Fruit fly (Drosophila melanogaster) whole organism, prepupa: Measurements from ENCODE around the gene CG8851.

Experiments used
- Blimp-1 ChIP-seq: fragments of 200-800 bp; sonication (Bioruptor generic); optimal IDR thresholded peaks from 3 replicates; lab custom pipeline; 2017; ENCODE audit warnings: missing biosample characterization, missing genetic modification characterization, mild to moderate bottlenecking, moderate library complexity, missing genetic modification reagents
- CG10631 ChIP-seq: fragments of 200-800 bp; sonication (Bioruptor generic); optimal IDR thresholded peaks from 2 replicates; lab custom pipeline; 2016; ENCODE audit warnings: missing biosample characterization, missing genetic modification characterization
- CG11294 ChIP-seq: fragments of 200-800 bp; sonication (Bioruptor generic); IDR thresholded peaks from 2 replicates; pipeline ENCODE4 v1.3.6; 2022; ENCODE audit warnings: missing biosample characterization, missing genetic modification characterization
- CG15336 ChIP-seq: fragments of 200-800 bp; sonication (Bioruptor generic); IDR thresholded peaks from 2 replicates; pipeline ENCODE4 v1.3.6; 2022; ENCODE audit warnings: missing biosample characterization, missing genetic modification characterization
- CG16779 ChIP-seq: fragments of 200-800 bp; sonication (Bioruptor generic); optimal IDR thresholded peaks from 3 replicates; lab custom pipeline; 2017; ENCODE audit warnings: missing biosample characterization, mild to moderate bottlenecking, missing genetic modification characterization
- CG3032 ChIP-seq: fragments of 200-800 bp; optimal IDR thresholded peaks from 2 replicates; lab custom pipeline; 2019; ENCODE audit warnings: missing biosample characterization, mild to moderate bottlenecking, missing genetic modification characterization, moderate library complexity
- CG31627 ChIP-seq: fragments of 200-800 bp; sonication (Bioruptor generic); optimal IDR thresholded peaks from 3 replicates; lab custom pipeline; 2016; ENCODE audit warnings: missing biosample characterization, missing genetic modification characterization
- CG32006 ChIP-seq: fragments of 200-800 bp; sonication (Bioruptor generic); optimal IDR thresholded peaks from 3 replicates; lab custom pipeline; 2017; ENCODE audit warnings: missing biosample characterization, mild to moderate bottlenecking, missing genetic modification characterization
- CG3919 ChIP-seq: fragments of 200-800 bp; sonication (Bioruptor generic); optimal IDR thresholded peaks from 3 replicates; lab custom pipeline; 2016; ENCODE audit warnings: missing biosample characterization, missing genetic modification characterization
- CG4318 ChIP-seq: fragments of 200-800 bp; sonication (Bioruptor generic); optimal IDR thresholded peaks from 3 replicates; lab custom pipeline; 2017; ENCODE audit warnings: missing biosample characterization, mild to moderate bottlenecking, missing genetic modification characterization
- CG6276 ChIP-seq: fragments of 200-800 bp; sonication (Bioruptor generic); optimal IDR thresholded peaks from 2 replicates; lab custom pipeline; 2017; ENCODE audit warnings: missing biosample characterization, mild to moderate bottlenecking, missing genetic modification characterization
- CG6792 ChIP-seq: fragments of 200-800 bp; sonication (Bioruptor generic); optimal IDR thresholded peaks from 3 replicates; lab custom pipeline; 2016; ENCODE audit warnings: missing biosample characterization, missing genetic modification characterization
- CG8119 ChIP-seq: fragments of 200-800 bp; sonication (Bioruptor generic); IDR thresholded peaks from 3 replicates; pipeline ENCODE4 v1.3.6; 2022; ENCODE audit warnings: missing biosample characterization, missing genetic modification characterization
- CG8632 ChIP-seq: fragments of 200-800 bp; sonication (Bioruptor generic); optimal IDR thresholded peaks from 3 replicates; lab custom pipeline; 2016; ENCODE audit warnings: missing biosample characterization, missing genetic modification characterization
- Eip78C ChIP-seq: fragments of 200-800 bp; sonication (Bioruptor generic); peaks from one replicate; lab custom pipeline; 2016; ENCODE audit warnings: missing biosample characterization, missing genetic modification characterization
- Gug ChIP-seq: fragments of 200-800 bp; sonication (Bioruptor generic); IDR thresholded peaks from 2 replicates; pipeline ENCODE4 v1.3.6; 2022; ENCODE audit warnings: missing biosample characterization, missing genetic modification characterization
- Hr39 ChIP-seq: fragments of 200-800 bp; sonication (Bioruptor generic); optimal IDR thresholded peaks from 2 replicates; lab custom pipeline; 2016; ENCODE audit warnings: missing biosample characterization, missing genetic modification characterization
- Hr4 ChIP-seq: fragments of 200-800 bp; sonication (Bioruptor generic); optimal IDR thresholded peaks from 3 replicates; lab custom pipeline; 2016; ENCODE audit warnings: missing biosample characterization, missing genetic modification characterization
- OdsH ChIP-seq: fragments of 200-800 bp; sonication (Bioruptor generic); optimal IDR thresholded peaks from 3 replicates; lab custom pipeline; 2016; ENCODE audit warnings: missing biosample characterization, missing genetic modification characterization
- Smox ChIP-seq: fragments of 200-800 bp; sonication (Bioruptor generic); optimal IDR thresholded peaks from 3 replicates; lab custom pipeline; 2016; ENCODE audit warnings: missing biosample characterization, missing genetic modification characterization
- Sox102F ChIP-seq: fragments of 200-800 bp; sonication (Bioruptor generic); optimal IDR thresholded peaks from 2 replicates; lab custom pipeline; 2016; ENCODE audit warnings: missing biosample characterization, mild to moderate bottlenecking, missing genetic modification characterization
- Sox14 ChIP-seq: fragments of 200-800 bp; sonication (Bioruptor generic); optimal IDR thresholded peaks from 3 replicates; lab custom pipeline; 2016; ENCODE audit warnings: missing biosample characterization, missing genetic modification characterization
- achi ChIP-seq: fragments of 200-800 bp; sonication (Bioruptor generic); optimal IDR thresholded peaks from 3 replicates; lab custom pipeline; 2016; ENCODE audit warnings: missing biosample characterization, missing genetic modification characterization
- cyc ChIP-seq: fragments of 200-800 bp; sonication (Bioruptor generic); optimal IDR thresholded peaks from 3 replicates; lab custom pipeline; 2016; ENCODE audit warnings: missing biosample characterization, missing genetic modification characterization
- fd59A ChIP-seq: fragments of 200-800 bp; sonication (Bioruptor generic); optimal IDR thresholded peaks from 2 replicates; lab custom pipeline; 2017; ENCODE audit warnings: missing biosample characterization, mild to moderate bottlenecking, missing genetic modification characterization, missing genetic modification reagents
- fkh ChIP-seq: fragments of 200-800 bp; sonication (Bioruptor generic); optimal IDR thresholded peaks from 3 replicates; lab custom pipeline; 2017; ENCODE audit warnings: missing biosample characterization, mild to moderate bottlenecking, missing genetic modification characterization, moderate library complexity
- lz ChIP-seq: fragments of 200-800 bp; sonication (Bioruptor generic); optimal IDR thresholded peaks from 3 replicates; lab custom pipeline; 2016; ENCODE audit warnings: missing biosample characterization, missing genetic modification characterization
- net ChIP-seq: fragments of 200-800 bp; sonication (Bioruptor generic); optimal IDR thresholded peaks from 3 replicates; lab custom pipeline; 2016; ENCODE audit warnings: missing biosample characterization, missing genetic modification characterization
- pdm3 ChIP-seq: fragments of 200-800 bp; sonication (Bioruptor generic); optimal IDR thresholded peaks from 3 replicates; lab custom pipeline; 2016; ENCODE audit warnings: missing biosample characterization, missing genetic modification characterization
- salr ChIP-seq, 2 experiments: fragments of 200-800 bp; sonication (Bioruptor generic); optimal IDR thresholded peaks; 3 replicates each; lab custom pipeline; 2016 to 2018; ENCODE audit warnings: missing biosample characterization in 2 of 2, missing genetic modification characterization in 2 of 2, mild to moderate bottlenecking in 1 of 2
- ss ChIP-seq, 2 experiments: fragments of 200-800 bp; sonication (Bioruptor generic); optimal IDR thresholded peaks; 2 replicates in 1 of 2; 3 replicates in 1 of 2; lab custom pipeline; 2017 to 2018; ENCODE audit warnings: mild to moderate bottlenecking in 2 of 2, missing biosample characterization in 2 of 2, missing genetic modification characterization in 2 of 2, moderate library complexity in 1 of 2
- topi ChIP-seq: fragments of 200-800 bp; sonication (Bioruptor generic); optimal IDR thresholded peaks from 3 replicates; lab custom pipeline; 2016; ENCODE audit warnings: missing biosample characterization, missing genetic modification characterization

Gene CG8851

dm6 chr2L:3475948-3476347 lies 43.5 kb upstream of the CG8851 start:
- TF ChIP-seq fd59A (GFP tag; lab: Kevin White, UChicago) (no peak), fkh (GFP tag; lab: Kevin White, UChicago) (peak; percentile 49), topi (no peak), Eip78C (peak; percentile 68), CG15336 (0 out of 2 replicates have a peak, but pooled peaks have one; percentile 26)

DNA sequence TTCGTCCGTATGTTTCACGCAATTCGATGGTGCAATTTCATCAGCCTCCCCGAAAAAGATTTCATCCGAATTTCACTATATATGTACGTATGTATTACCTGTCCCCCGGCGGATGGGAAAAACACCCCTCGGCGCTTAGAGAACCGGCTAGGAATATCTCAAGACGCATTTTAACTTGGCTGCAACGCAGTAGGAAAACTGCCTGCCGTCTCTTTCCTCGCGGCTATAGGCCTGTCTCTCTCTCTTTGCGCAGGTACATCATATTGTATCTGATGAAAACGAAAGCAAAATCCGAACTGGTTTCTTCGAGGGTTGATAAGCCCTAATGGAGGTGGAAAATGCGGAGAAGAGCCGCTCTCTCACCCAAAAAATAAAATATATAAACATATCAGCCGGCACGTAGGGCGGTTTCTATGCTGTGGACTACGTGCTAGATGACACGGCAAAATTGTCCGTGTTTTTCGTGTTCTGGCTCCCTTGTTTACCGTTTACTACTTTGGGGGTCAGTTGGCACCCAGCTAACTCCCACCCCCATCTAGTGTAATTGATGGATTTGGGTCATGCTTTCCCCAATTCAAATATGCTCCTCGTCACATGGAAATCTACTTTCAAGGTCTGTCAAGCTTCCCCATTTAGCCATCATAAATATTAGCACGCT lies 42.9 kb upstream of the CG8851 start:
- TF ChIP-seq CG31627 (GFP tag; lab: Kevin White, UChicago) (no peak), CG6792 (GFP tag; lab: Kevin White, UChicago) (no peak), pdm3 (GFP tag; lab: Kevin White, UChicago) (no peak), Hr39 (GFP tag; lab: Kevin White, UChicago) (no peak), Smox (GFP tag; lab: Kevin White, UChicago) (no peak), Blimp-1 (GFP tag; lab: Kevin White, UChicago) (peak; percentile 70), Eip78C (peak; percentile 27), Sox14 (GFP tag; lab: Kevin White, UChicago) (no peak), CG8632 (no peak), CG16779 (tag; lab: Kevin White, UChicago) (no peak), Sox102F (no peak), salr (GFP tag; optimal IDR thresholded peaks at IDR 0.05; lab: Kevin White, UChicago) (no peak), CG11294 (GFP tag; lab: Robert Waterston, UW) (no peak), CG3032 (tag; lab: Kevin White, UChicago) (no peak), net (no peak), cyc (GFP tag; lab: Kevin White, UChicago) (no peak)

dm6 chr2L:3477057-3477755 lies 42.3 kb upstream of the CG8851 start:
- TF ChIP-seq Sox14 (GFP tag; lab: Kevin White, UChicago): peak; percentile 25
- peak; percentile 41 for TF ChIP-seq fkh (GFP tag; lab: Kevin White, UChicago)
- peak; percentile 18 for TF ChIP-seq CG3919 (GFP tag; lab: Kevin White, UChicago)
- no peak for TF ChIP-seq CG6792 (GFP tag; lab: Kevin White, UChicago)
- no peak for TF ChIP-seq cyc (GFP tag; lab: Kevin White, UChicago)
- TF ChIP-seq Hr4 (GFP tag; lab: Kevin White, UChicago): peak; percentile 61
- TF ChIP-seq Gug (GFP tag; lab: Robert Waterston, UW): no peak
- TF ChIP-seq net: peak; percentile 54
- peak; percentile 8 for TF ChIP-seq CG6276 (GFP tag; lab: Kevin White, UChicago)
- peak; percentile 84 for TF ChIP-seq Eip78C
- TF ChIP-seq ss (GFP tag; optimal IDR thresholded peaks at IDR 0.05; lab: Kevin White, UChicago): no peak
- peak; percentile 14 for TF ChIP-seq pdm3 (GFP tag; lab: Kevin White, UChicago)
- peak; percentile 3 for TF ChIP-seq CG10631 (GFP tag; lab: Kevin White, UChicago)
- TF ChIP-seq OdsH (GFP tag; lab: Kevin White, UChicago): peak; percentile 40
- no peak for TF ChIP-seq Sox102F
- TF ChIP-seq CG4318: peak; percentile 29
- TF ChIP-seq topi: peak; percentile 4
- peak; percentile 6 for TF ChIP-seq lz (GFP tag; lab: Kevin White, UChicago)
- peak; percentile 1 for TF ChIP-seq achi (GFP tag; lab: Kevin White, UChicago)
- TF ChIP-seq CG8119 (GFP tag; lab: Robert Waterston, UW): peak; percentile 41; the same call in 1 of the 3 replicates
- TF ChIP-seq CG32006 (GFP tag; lab: Kevin White, UChicago): peak; percentile 70
